Worm (Caenorhabditis elegans): ENCODE data around the gene Y11D7A.3.

- TF ChIP-seq ama-1 (optimal IDR thresholded peaks at IDR 0.05): no peak
- no peak for TF ChIP-seq ama-1 (GFP tag; optimal IDR thresholded peaks at IDR 0.05)
- TF ChIP-seq F57A8.1 (GFP tag; optimal IDR thresholded peaks at IDR 0.05): no peak
- TF ChIP-seq akir-1 (GFP tag; optimal IDR thresholded peaks at IDR 0.05): no peak
- no peak for TF ChIP-seq tbx-9 (tag; optimal IDR thresholded peaks at IDR 0.05; ENCODE audit: borderline replicate concordance)
Measured at ce11 chrIV:9264513-9264912, 31.6 kb downstream of the Y11D7A.3 start.

Data from whole organism, young adult.